Fruit fly (Drosophila melanogaster) Kc167 (cell line): Measurements from ENCODE around the gene Klp31E.

Experiments used
- h ChIP-seq: fragments of >200 bp; optimal IDR thresholded peaks from 3 replicates; lab custom pipeline; 2018; ENCODE audit warnings: missing external identifiers
- insv ChIP-seq: fragments of >200 bp; optimal IDR thresholded peaks from 3 replicates; lab custom pipeline; 2018; ENCODE audit warnings: missing external identifiers
- ttk ChIP-seq: sonication (Bioruptor generic); optimal IDR thresholded peaks from 2 replicates; lab custom pipeline; 2017; ENCODE audit warnings: missing external identifiers

- TF ChIP-seq h (lab: Kevin White, UChicago) (no peak), insv (lab: Kevin White, UChicago) (no peak), ttk (lab: Kevin White, UChicago) (no peak)
Observed at dm6 chr2L:10413251-10414127, at the start of gene Klp31E, which contains the start of gene CG5355.
